Worm (Caenorhabditis elegans): Measurements from ENCODE around the gene C44B12.9.
A peak's percentile ranks its signal among the peaks of the same experiment; 100 is the strongest.

C44B12.9 gene

DNA sequence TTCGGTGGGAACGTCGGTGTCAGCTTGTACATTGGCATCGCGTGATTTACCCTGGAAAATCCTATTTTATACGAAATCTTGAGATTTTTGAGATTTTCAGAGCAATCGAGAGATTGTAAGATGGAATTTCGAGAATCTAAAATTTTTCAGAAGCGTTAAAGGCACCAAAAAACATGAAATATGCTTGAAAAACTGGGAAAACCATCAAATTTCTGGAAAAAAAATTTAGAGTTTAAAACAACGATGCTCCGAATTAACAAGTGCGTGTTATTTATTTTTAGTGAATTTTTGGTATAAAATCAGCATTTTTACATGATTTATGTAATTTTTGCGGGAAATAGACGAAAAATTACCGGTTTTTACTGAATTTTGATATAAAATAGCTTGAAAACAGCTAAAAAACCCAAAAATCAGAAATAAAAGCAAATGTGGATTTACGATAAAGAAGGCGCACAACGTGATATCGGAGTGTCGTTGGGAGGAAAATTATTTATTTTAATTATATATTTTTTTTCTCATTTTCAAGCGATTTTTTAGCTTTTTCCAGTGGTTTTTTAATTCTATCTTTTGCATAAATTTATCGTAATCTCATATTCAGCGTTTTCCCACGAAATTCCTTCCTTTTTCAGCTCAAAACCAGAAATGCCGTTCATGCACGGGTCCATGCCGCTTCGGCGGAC is 48.0 kb downstream of the C44B12.9 start, which contains the start of the genes Y55F3AM.13 and mrps-25 (continued):
- TF ChIP-seq unc-130 (tag; optimal IDR thresholded peaks at IDR 0.05) (no peak), ceh-88 (GFP tag; IDR thresholded peaks at IDR 0.05) (peak; percentile 25; the same call in 1 of the 2 replicates), swsn-7 (tag; optimal IDR thresholded peaks at IDR 0.05) (peak; percentile 65), mep-1 (tag; optimal IDR thresholded peaks at IDR 0.05) (no peak), C16A3.4 (tag; optimal IDR thresholded peaks at IDR 0.05) (peak; percentile 20), irx-1 (tag; optimal IDR thresholded peaks at IDR 0.05) (peak; percentile 32), tbx-2 (tag; optimal IDR thresholded peaks at IDR 0.05) (peak; percentile 69), C04F5.9 (tag; optimal IDR thresholded peaks at IDR 0.05) (peak; percentile 63), xbp-1 (tag; optimal IDR thresholded peaks at IDR 0.05) (peak; percentile 75), snu-23 (GFP tag; optimal IDR thresholded peaks at IDR 0.05) (peak; percentile 71), dpl-1 (GFP tag; optimal IDR thresholded peaks at IDR 0.05) (peak; percentile 27 to 57 (median 48)), lin-35 (GFP tag; optimal IDR thresholded peaks at IDR 0.05) (peak; percentile 37 to 46), lin-39 (tag; optimal IDR thresholded peaks at IDR 0.05) (peak; percentile 5), unc-86 (tag; optimal IDR thresholded peaks at IDR 0.05) (peak; percentile 16), snpc-4 (tag; optimal IDR thresholded peaks at IDR 0.05) (peak; percentile 21), lin-15B (tag; optimal IDR thresholded peaks at IDR 0.05) (peak; percentile 48), egl-27 (tag; optimal IDR thresholded peaks at IDR 0.05) (no peak), nhr-85 (tag) (peak; percentile 40), zip-4 (GFP tag; optimal IDR thresholded peaks at IDR 0.05) (no peak), nhr-19 (GFP tag; conservative IDR thresholded peaks at IDR 0.05) (peak; percentile 42; the same call in 1 of the 2 replicates)

DNA sequence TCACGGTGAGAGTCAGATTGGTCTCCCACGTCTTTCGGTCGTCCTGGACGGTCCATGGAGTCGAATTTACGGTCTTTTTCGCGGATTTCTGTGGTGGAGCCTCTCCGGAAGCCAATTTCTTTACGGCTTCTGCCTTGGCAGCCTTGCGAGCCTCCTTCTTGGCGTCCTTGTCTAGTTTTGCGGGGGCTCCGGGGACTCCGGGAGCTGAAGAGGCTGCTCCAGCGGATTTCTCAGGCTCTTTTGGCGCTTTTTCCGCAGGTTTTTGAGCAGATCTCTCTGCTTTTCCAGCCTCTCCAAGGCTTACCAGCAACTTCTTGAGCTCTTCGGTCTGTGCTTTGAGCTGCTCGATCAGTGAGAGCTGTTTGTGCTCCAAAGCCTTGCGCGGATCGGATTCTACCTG is 48.7 kb downstream of the C44B12.9 start:
- no peak for TF ChIP-seq nhr-71 (tag; optimal IDR thresholded peaks at IDR 0.05)
- no peak for TF ChIP-seq alr-1 (tag; optimal IDR thresholded peaks at IDR 0.05; ENCODE audit: borderline replicate concordance)
- no peak for TF ChIP-seq ets-5 (GFP tag; IDR thresholded peaks at IDR 0.05)
- no peak for TF ChIP-seq zip-4 (GFP tag; optimal IDR thresholded peaks at IDR 0.05)
- no peak for TF ChIP-seq fkh-10 (GFP tag; optimal IDR thresholded peaks at IDR 0.05)
- no peak for TF ChIP-seq ceh-90 (tag; optimal IDR thresholded peaks at IDR 0.05)
- TF ChIP-seq dsc-1 (tag; optimal IDR thresholded peaks at IDR 0.05) = no peak
- no peak for TF ChIP-seq F16B12.6 (tag; optimal IDR thresholded peaks at IDR 0.05)
- no peak for TF ChIP-seq fkh-8 (tag; optimal IDR thresholded peaks at IDR 0.05)
- TF ChIP-seq sox-4 (tag; optimal IDR thresholded peaks at IDR 0.05) = no peak
- TF ChIP-seq nhr-237 (tag; optimal IDR thresholded peaks at IDR 0.05) = no peak
- TF ChIP-seq skn-1 (tag; optimal IDR thresholded peaks at IDR 0.05) = no peak

DNA sequence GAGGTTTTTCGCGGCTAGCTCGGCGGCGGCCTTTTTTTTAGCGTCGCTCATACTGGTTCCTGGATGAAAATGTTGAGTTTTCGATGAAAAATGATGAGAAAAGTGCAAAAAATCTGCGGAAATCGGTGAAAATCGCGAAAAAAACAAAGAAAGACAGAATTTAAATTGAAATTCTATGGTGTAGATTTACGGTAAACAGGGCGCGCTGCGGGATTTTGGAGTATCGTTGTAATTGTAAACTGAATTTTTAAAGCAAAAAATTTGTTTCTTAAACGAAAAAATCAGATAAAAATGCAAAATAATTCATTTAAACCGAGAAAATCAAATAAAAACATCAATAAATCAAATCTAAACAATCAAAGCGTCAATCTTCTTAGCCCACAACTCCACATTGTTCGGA is 49.7 kb downstream of the C44B12.9 start, which contains the start of gene dcap-1:
TSS of gene dcap-1 (minus strand) at position 59 of the 400 bp plus-strand sequence.
- peak; percentile 26 to 62 (median 47) for TF ChIP-seq dpl-1 (GFP tag; optimal IDR thresholded peaks at IDR 0.05)
- TF ChIP-seq blmp-1 (tag; optimal IDR thresholded peaks at IDR 0.05) = peak; percentile 21
- peak; percentile 2 for TF ChIP-seq lin-15B (tag; optimal IDR thresholded peaks at IDR 0.05)
- no peak for TF ChIP-seq unc-130 (tag; optimal IDR thresholded peaks at IDR 0.05)
- no peak for TF ChIP-seq nhr-11 (tag; optimal IDR thresholded peaks at IDR 0.05)
- TF ChIP-seq skn-1 (tag; optimal IDR thresholded peaks at IDR 0.05) = no peak
- peak; percentile 45 for TF ChIP-seq C04F5.9 (tag; optimal IDR thresholded peaks at IDR 0.05)
- no peak for TF ChIP-seq nhr-12 (tag; optimal IDR thresholded peaks at IDR 0.05)
- peak; percentile 53 for TF ChIP-seq snu-23 (GFP tag; optimal IDR thresholded peaks at IDR 0.05)
- TF ChIP-seq Y116A8C.19 (tag; optimal IDR thresholded peaks at IDR 0.05; ENCODE audit: borderline replicate concordance) = no peak
- no peak for TF ChIP-seq pag-3 (tag; optimal IDR thresholded peaks at IDR 0.05; ENCODE audit: borderline replicate concordance, insufficient read depth)
- TF ChIP-seq pqm-1 (tag; optimal IDR thresholded peaks at IDR 0.05) = no peak
- TF ChIP-seq ceh-88 (GFP tag; IDR thresholded peaks at IDR 0.05) = no peak
- peak; percentile 12 for TF ChIP-seq C16A3.4 (tag; optimal IDR thresholded peaks at IDR 0.05)
- no peak for TF ChIP-seq ets-5 (GFP tag; IDR thresholded peaks at IDR 0.05)
- TF ChIP-seq nhr-71 (tag; optimal IDR thresholded peaks at IDR 0.05) = no peak
- no peak for TF ChIP-seq lin-13 (GFP tag; optimal IDR thresholded peaks at IDR 0.05)
- TF ChIP-seq nhr-76 (tag; optimal IDR thresholded peaks at IDR 0.05) = no peak
- no peak for TF ChIP-seq mep-1 (tag; optimal IDR thresholded peaks at IDR 0.05)
- TF ChIP-seq grh-1 (GFP tag; IDR thresholded peaks at IDR 0.05) = no peak
- peak; percentile 20; the same call in 1 of the 2 replicates for TF ChIP-seq isw-1 (GFP tag; IDR thresholded peaks at IDR 0.05)
- TF ChIP-seq ceh-63 (GFP tag; optimal IDR thresholded peaks at IDR 0.05) = no peak
- TF ChIP-seq tbx-2 (tag; optimal IDR thresholded peaks at IDR 0.05) = peak; percentile 29
- no peak for TF ChIP-seq egl-13 (tag; optimal IDR thresholded peaks at IDR 0.05)
- no peak for TF ChIP-seq hlh-4 (tag; optimal IDR thresholded peaks at IDR 0.05)
- TF ChIP-seq nhr-47 (tag; optimal IDR thresholded peaks at IDR 0.05) = peak; percentile 51
- 0 out of 2 replicates have a peak, but pooled peaks have one; percentile 20 for TF ChIP-seq nhr-19 (GFP tag; conservative IDR thresholded peaks at IDR 0.05)
- peak; percentile 7 for TF ChIP-seq aly-2 (tag; optimal IDR thresholded peaks at IDR 0.05)
- no peak for TF ChIP-seq C34B4.2 (tag; optimal IDR thresholded peaks at IDR 0.05)
